Fruit fly (Drosophila melanogaster) whole organism, embryonic: ENCODE measurements around the gene rt.
A peak's percentile ranks its signal among the peaks of the same experiment; 100 is the strongest.

Experiments used
- Atf3 ChIP-seq: fragments of 200-800 bp; sonication (Bioruptor generic); optimal IDR thresholded peaks from 3 replicates; lab custom pipeline; 2016; ENCODE audit warnings: missing biosample characterization, missing genetic modification characterization
- Awh ChIP-seq: fragments of 200-800 bp; sonication (Bioruptor generic); IDR thresholded peaks from 2 replicates; pipeline ENCODE4, ENCODE4 v1.3.6; 2022; ENCODE audit warnings: missing biosample characterization, missing genetic modification characterization
- Bgb ChIP-seq: fragments of 200-800 bp; sonication (Bioruptor generic); IDR thresholded peaks from 2 replicates; pipeline ENCODE4 v1.3.6; 2022; ENCODE audit warnings: missing biosample characterization, missing genetic modification characterization; ENCODE audit not compliant: partially characterized antibody
- CG15011 ChIP-seq: fragments of 200-800 bp; sonication (Bioruptor generic); optimal IDR thresholded peaks from 3 replicates; lab custom pipeline; 2018; ENCODE audit warnings: missing biosample characterization, mild to moderate bottlenecking, missing genetic modification characterization
- CG15269 ChIP-seq: fragments of 200-800 bp; sonication (Bioruptor generic); optimal IDR thresholded peaks from 2 replicates; lab custom pipeline; 2018; ENCODE audit warnings: missing biosample characterization, mild to moderate bottlenecking, missing genetic modification characterization, moderate library complexity
- CG17829 ChIP-seq: fragments of 200-800 bp; optimal IDR thresholded peaks from 2 replicates; lab custom pipeline; 2019; ENCODE audit warnings: missing biosample characterization, mild to moderate bottlenecking, missing genetic modification characterization, moderate library complexity
- CG30403 ChIP-seq: fragments of 200-800 bp; sonication (Bioruptor generic); optimal IDR thresholded peaks from 3 replicates; lab custom pipeline; 2016; ENCODE audit warnings: missing biosample characterization, missing genetic modification characterization
- CG33557 ChIP-seq: fragments of 200-800 bp; sonication (Bioruptor generic); optimal IDR thresholded peaks from 2 replicates; lab custom pipeline; 2019; ENCODE audit warnings: missing biosample characterization, mild to moderate bottlenecking, missing genetic modification characterization, moderate library complexity
- CG4730 ChIP-seq: fragments of 200-800 bp; sonication (Bioruptor generic); IDR thresholded peaks from 2 replicates; pipeline ENCODE4 v1.3.6; 2022; ENCODE audit warnings: missing biosample characterization, missing genetic modification characterization
- CG7271 ChIP-seq: fragments of 200-800 bp; sonication (Bioruptor generic); optimal IDR thresholded peaks from 2 replicates; lab custom pipeline; 2018; ENCODE audit warnings: missing biosample characterization, mild to moderate bottlenecking, missing genetic modification characterization, moderate library complexity
- CG7745 ChIP-seq: fragments of 200-800 bp; sonication (Bioruptor generic); optimal IDR thresholded peaks from 2 replicates; lab custom pipeline; 2018; ENCODE audit warnings: missing biosample characterization, mild to moderate bottlenecking, missing genetic modification characterization, moderate library complexity
- CG7963 ChIP-seq: fragments of 200-800 bp; sonication (Bioruptor generic); IDR thresholded peaks from 3 replicates; pipeline ENCODE4 v1.3.6; 2022; ENCODE audit warnings: missing biosample characterization, missing genetic modification characterization; ENCODE audit not compliant: partially characterized antibody
- CG8290 ChIP-seq, 3 experiments: fragments of 200-800 bp; sonication (Bioruptor generic); optimal IDR thresholded peaks; 2 replicates each; lab custom pipeline; 2016 to 2019; ENCODE audit warnings: missing biosample characterization in 3 of 3, missing genetic modification characterization in 3 of 3, mild to moderate bottlenecking in 2 of 3, moderate library complexity in 1 of 3
- CkIIα-i1 ChIP-seq: fragments of 200-800 bp; sonication (Bioruptor generic); IDR thresholded peaks from 2 replicates; pipeline ENCODE4 v1.3.6; 2022; ENCODE audit warnings: missing biosample characterization, missing genetic modification characterization
- Dbx ChIP-seq: fragments of 200-800 bp; sonication (Bioruptor generic); IDR thresholded peaks from 3 replicates; pipeline ENCODE4 v1.3.6; 2022; ENCODE audit warnings: missing biosample characterization, missing genetic modification characterization
- Doc3 ChIP-seq: fragments of 200-800 bp; sonication (Bioruptor generic); IDR thresholded peaks from 3 replicates; pipeline ENCODE4 v1.3.6; 2022; ENCODE audit warnings: missing biosample characterization, missing genetic modification characterization; ENCODE audit not compliant: partially characterized antibody
- Dp ChIP-seq: fragments of 200-800 bp; sonication (Bioruptor generic); optimal IDR thresholded peaks from 2 replicates; lab custom pipeline; 2018; ENCODE audit warnings: missing biosample characterization, mild to moderate bottlenecking, missing genetic modification characterization, moderate library complexity
- Dref ChIP-seq: fragments of 200-800 bp; sonication (Bioruptor generic); IDR thresholded peaks from 2 replicates; pipeline ENCODE4 v1.3.6; 2022; ENCODE audit warnings: missing biosample characterization, missing genetic modification characterization
- Drgx ChIP-seq: fragments of 200-800 bp; sonication (Bioruptor generic); IDR thresholded peaks from 2 replicates; pipeline ENCODE4 v1.3.6; 2022; ENCODE audit warnings: missing biosample characterization, missing genetic modification characterization
- Eip74EF ChIP-seq, 2 experiments: fragments of 200-800 bp in 1 of 2; fragments of >200 bp in 1 of 2; sonication (Bioruptor generic) in 1 of 2; optimal IDR thresholded peaks; 2 replicates each; lab custom pipeline; 2017 to 2019; ENCODE audit warnings: missing biosample characterization in 2 of 2, missing genetic modification characterization in 2 of 2, mild to moderate bottlenecking in 1 of 2, moderate library complexity in 1 of 2
- Ets65A ChIP-seq: fragments of 200-800 bp; sonication (Bioruptor generic); peaks from one replicate; lab custom pipeline; 2016; ENCODE audit warnings: missing biosample characterization, missing genetic modification characterization
- Gsc ChIP-seq: fragments of 200-800 bp; sonication (Bioruptor generic); IDR thresholded peaks from 2 replicates; pipeline ENCODE4 v1.3.6; 2022; ENCODE audit warnings: missing biosample characterization, missing genetic modification characterization
- Jarid2 ChIP-seq: fragments of 200-800 bp; sonication (Bioruptor generic); optimal IDR thresholded peaks from 3 replicates; lab custom pipeline; 2017; ENCODE audit warnings: mild to moderate bottlenecking, missing biosample characterization, missing genetic modification reagents, missing genetic modification characterization
- Myb ChIP-seq: fragments of 200-800 bp; sonication (Bioruptor generic); optimal IDR thresholded peaks from 2 replicates; lab custom pipeline; 2016; ENCODE audit warnings: missing biosample characterization, missing genetic modification characterization
- Scr ChIP-seq: fragments of 200-800 bp; sonication (Bioruptor generic); IDR thresholded peaks from 2 replicates; pipeline ENCODE4 v1.3.6; 2022; ENCODE audit warnings: missing biosample characterization, missing genetic modification characterization; ENCODE audit not compliant: partially characterized antibody
- Sin3A ChIP-seq: fragments of >200 bp; optimal IDR thresholded peaks from 2 replicates; lab custom pipeline; 2018
- Spps ChIP-seq: fragments of 200-800 bp; sonication (Bioruptor generic); optimal IDR thresholded peaks from 2 replicates; lab custom pipeline; 2018; ENCODE audit warnings: missing biosample characterization, mild to moderate bottlenecking, missing genetic modification characterization
- TFAM ChIP-seq: fragments of 200-800 bp; sonication (Bioruptor generic); optimal IDR thresholded peaks from 2 replicates; lab custom pipeline; 2017; ENCODE audit warnings: missing biosample characterization, missing genetic modification characterization, inconsistent platforms
- ato ChIP-seq: fragments of 200-800 bp; sonication (Bioruptor generic); IDR thresholded peaks from 2 replicates; pipeline ENCODE4 v1.3.6; 2022; ENCODE audit warnings: missing biosample characterization, missing genetic modification characterization; ENCODE audit not compliant: partially characterized antibody
- chinmo ChIP-seq: fragments of 200-800 bp; sonication (Bioruptor generic); IDR thresholded peaks from 4 replicates; pipeline ENCODE4 v1.3.6; 2022; ENCODE audit warnings: missing biosample characterization, missing genetic modification characterization; ENCODE audit not compliant: partially characterized antibody
- chm ChIP-seq: fragments of 200-800 bp; sonication (Bioruptor generic); IDR thresholded peaks from 2 replicates; pipeline ENCODE4 v1.3.6; 2022; ENCODE audit warnings: missing biosample characterization, missing genetic modification characterization
- crol ChIP-seq: fragments of 200-800 bp; sonication (Bioruptor generic); IDR thresholded peaks from 2 replicates; pipeline ENCODE4 v1.3.6; 2022; ENCODE audit warnings: missing biosample characterization, missing genetic modification characterization
- dysf ChIP-seq: fragments of 200-800 bp; sonication (Bioruptor generic); IDR thresholded peaks from 3 replicates; pipeline ENCODE4 v1.3.6; 2022; ENCODE audit warnings: missing biosample characterization, missing genetic modification characterization
- ftz-f1 ChIP-seq: fragments of 200-800 bp; sonication (Bioruptor generic); optimal IDR thresholded peaks from 2 replicates; lab custom pipeline; 2016; ENCODE audit warnings: missing biosample characterization, missing genetic modification characterization
- gcm ChIP-seq: fragments of 200-800 bp; sonication (Bioruptor generic); optimal IDR thresholded peaks from 2 replicates; lab custom pipeline; 2019; ENCODE audit warnings: missing biosample characterization, mild to moderate bottlenecking, missing genetic modification characterization, moderate library complexity
- grau ChIP-seq: fragments of 200-800 bp; optimal IDR thresholded peaks from 3 replicates; lab custom pipeline; 2019; ENCODE audit warnings: missing biosample characterization, mild to moderate bottlenecking, missing genetic modification characterization, moderate library complexity
- kah ChIP-seq: fragments of 200-800 bp; sonication (Bioruptor generic); optimal IDR thresholded peaks from 2 replicates; lab custom pipeline; 2018; ENCODE audit warnings: missing biosample characterization, mild to moderate bottlenecking, missing genetic modification characterization
- nerfin-2 ChIP-seq: fragments of 200-800 bp; sonication (Bioruptor generic); IDR thresholded peaks from 2 replicates; pipeline ENCODE4 v1.3.6; 2022; ENCODE audit warnings: missing biosample characterization, missing genetic modification characterization; ENCODE audit not compliant: partially characterized antibody
- phol ChIP-seq: fragments of 200-800 bp; sonication (Bioruptor generic); optimal IDR thresholded peaks from 3 replicates; lab custom pipeline; 2018; ENCODE audit warnings: missing biosample characterization, mild to moderate bottlenecking, missing genetic modification characterization, moderate library complexity
- pros ChIP-seq: fragments of 200-800 bp; sonication (Bioruptor generic); optimal IDR thresholded peaks from 3 replicates; lab custom pipeline; 2019; ENCODE audit warnings: missing biosample characterization, mild to moderate bottlenecking, missing genetic modification characterization, moderate library complexity
- psq ChIP-seq: fragments of 200-800 bp; sonication (Bioruptor generic); optimal IDR thresholded peaks from 2 replicates; lab custom pipeline; 2017; ENCODE audit warnings: missing biosample characterization, missing genetic modification characterization
- pum ChIP-seq: fragments of 200-800 bp; sonication (Bioruptor generic); optimal IDR thresholded peaks from 2 replicates; lab custom pipeline; 2016; ENCODE audit warnings: missing biosample characterization, missing genetic modification characterization
- slp2 ChIP-seq: fragments of 200-800 bp; sonication (Bioruptor generic); optimal IDR thresholded peaks from 2 replicates; lab custom pipeline; 2016; ENCODE audit warnings: missing biosample characterization, missing genetic modification characterization
- ssp ChIP-seq: fragments of 200-800 bp; sonication (Bioruptor generic); IDR thresholded peaks from 2 replicates; pipeline ENCODE4 v1.3.6; 2022; ENCODE audit warnings: missing biosample characterization, missing genetic modification characterization
- tup ChIP-seq: fragments of 200-800 bp; sonication (Bioruptor generic); optimal IDR thresholded peaks from 2 replicates; lab custom pipeline; 2016; ENCODE audit warnings: missing biosample characterization, mild to moderate bottlenecking, missing genetic modification characterization, moderate library complexity
- wek ChIP-seq: fragments of 200-800 bp; sonication (Bioruptor generic); optimal IDR thresholded peaks from 3 replicates; lab custom pipeline; 2018; ENCODE audit warnings: missing biosample characterization, mild to moderate bottlenecking, missing genetic modification characterization, moderate library complexity
- wor ChIP-seq: fragments of 200-800 bp; sonication (Bioruptor generic); IDR thresholded peaks from 2 replicates; pipeline ENCODE4 v1.3.6; 2022; ENCODE audit warnings: missing biosample characterization, missing genetic modification characterization
- zen2 ChIP-seq: fragments of 200-800 bp; sonication (Bioruptor generic); IDR thresholded peaks from 3 replicates; pipeline ENCODE4 v1.3.6; 2022; ENCODE audit warnings: missing biosample characterization, missing genetic modification characterization; ENCODE audit not compliant: partially characterized antibody
- zf30C ChIP-seq: fragments of 200-800 bp; sonication (Bioruptor generic); optimal IDR thresholded peaks from 3 replicates; lab custom pipeline; 2018; ENCODE audit warnings: missing biosample characterization, mild to moderate bottlenecking, missing genetic modification characterization

rt gene

DNA sequence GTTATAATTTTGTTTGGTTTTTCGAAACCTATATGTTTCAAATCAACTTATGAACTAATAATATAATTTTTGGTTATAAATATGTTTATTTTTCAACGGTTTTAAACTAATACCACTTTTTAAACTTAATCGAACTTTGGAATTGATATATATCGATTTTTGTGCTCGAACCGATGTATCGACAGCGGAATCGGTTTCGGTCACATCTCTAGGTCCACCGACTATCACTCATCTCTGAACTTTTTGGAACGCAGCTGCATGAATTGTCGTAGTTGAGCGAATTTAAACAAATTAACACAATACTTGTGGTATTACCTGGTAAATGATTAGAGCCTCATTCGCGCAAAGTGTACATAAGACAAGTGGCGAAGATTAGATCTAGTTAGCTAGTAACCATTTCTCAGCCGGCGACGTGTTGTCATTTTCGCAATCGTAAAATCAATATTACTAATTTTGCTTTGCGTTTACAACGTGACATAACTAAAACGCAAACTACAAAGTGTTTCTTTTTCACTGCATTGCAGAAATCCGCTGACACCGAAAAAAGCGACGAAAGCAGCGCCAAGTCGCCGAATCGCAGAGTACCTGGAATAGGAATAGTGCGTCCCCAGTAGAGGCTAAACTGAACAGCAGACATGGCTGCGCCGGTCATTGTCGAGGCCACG lies 40.4 kb upstream of the rt start, which contains the start of gene Apt1 (continued):
- TF ChIP-seq Bgb (peak; percentile 98), Drgx (GFP tag; lab: Robert Waterston, UW) (no peak), dysf (GFP tag; lab: Robert Waterston, UW) (no peak), CG7271 (tag; lab: Kevin White, UChicago) (peak; percentile 1), CG33557 (GFP tag; lab: Kevin White, UChicago) (no peak), tup (no peak), psq (GFP tag; lab: Kevin White, UChicago) (no peak), Dbx (GFP tag; lab: Robert Waterston, UW) (peak; percentile 30; the same call in 1 of the 3 replicates), chm (GFP tag; lab: Robert Waterston, UW) (no peak), kah (GFP tag; lab: Kevin White, UChicago) (no peak), pum (GFP tag; lab: Kevin White, UChicago) (no peak), pros (GFP tag; lab: Kevin White, UChicago) (no peak), Dref (GFP tag; lab: Robert Waterston, UW) (peak; percentile 95), phol (tag; lab: Kevin White, UChicago) (peak; percentile 21), wor (GFP tag; lab: Robert Waterston, UW) (no peak), chinmo (peak; percentile 87; the same call in 2 of the 4 replicates), CG15269 (tag; lab: Kevin White, UChicago) (no peak), CkIIα-i1 (GFP tag; lab: Robert Waterston, UW) (no peak), nerfin-2 (peak; percentile 82), ato (peak; percentile 95), ssp (GFP tag; lab: Robert Waterston, UW) (no peak), grau (tag; lab: Kevin White, UChicago) (peak; percentile 11), CG17829 (tag; lab: Kevin White, UChicago) (peak; percentile 14), Myb (GFP tag; lab: Kevin White, UChicago) (peak; percentile 90), zen2 (peak; percentile 93), Dp (peak; percentile 69), Awh (GFP tag; lab: Robert Waterston, UW) (no peak), CG7963 (GFP tag; lab: Robert Waterston, UW) (peak; percentile 96), Atf3 (GFP tag; lab: Kevin White, UChicago) (no peak), CG8290 (GFP tag; optimal IDR thresholded peaks at IDR 0.05; lab: Kevin White, UChicago) (no peak), CG8290 (tag; optimal IDR thresholded peaks at IDR 0.05; lab: Kevin White, UChicago) (peak in 1 of 2 experiments; percentile 43), ftz-f1 (GFP tag; lab: Kevin White, UChicago) (peak; percentile 39), crol (GFP tag; lab: Robert Waterston, UW) (no peak), CG4730 (GFP tag; lab: Robert Waterston, UW) (no peak), slp2 (GFP tag; lab: Kevin White, UChicago) (no peak), TFAM (GFP tag; lab: Kevin White, UChicago) (no peak), Ets65A (peak; percentile 16), zf30C (GFP tag; lab: Kevin White, UChicago) (no peak), Spps (tag; lab: Kevin White, UChicago) (no peak), CG15011 (GFP tag; lab: Kevin White, UChicago) (no peak), Eip74EF (GFP tag; optimal IDR thresholded peaks at IDR 0.05; lab: Kevin White, UChicago) (no peak), Jarid2 (GFP tag; lab: Kevin White, UChicago) (no peak), Scr (peak; percentile 95), gcm (GFP tag; lab: Kevin White, UChicago) (no peak), CG7745 (tag; lab: Kevin White, UChicago) (no peak), wek (GFP tag; lab: Kevin White, UChicago) (no peak), Sin3A (lab: Kevin White, UChicago) (no peak), Doc3 (GFP tag; lab: Robert Waterston, UW) (peak; percentile 93), CG30403 (GFP tag; lab: Kevin White, UChicago) (no peak), Gsc (GFP tag; lab: Robert Waterston, UW) (no peak)
